Worm (Caenorhabditis elegans) whole organism, L1 larva: ENCODE data around the gene str-140.

Source experiments
- C34B4.2 ChIP-seq: sonication (generic microtip); optimal IDR thresholded peaks from 2 replicates; lab custom pipeline; 2017; ENCODE audit warnings: mild to moderate bottlenecking, missing genetic modification characterization, missing compliant biosample characterization
- ama-1 ChIP-seq: fragments of 150-350 bp; optimal IDR thresholded peaks from 2 replicates; lab custom pipeline; 2014
- dpl-1 ChIP-seq, 3 experiments: fragments of 150-350 bp in 2 of 3; sonication (generic microtip) in 1 of 3; optimal IDR thresholded peaks; 2 replicates each; lab custom pipeline; 2014 to 2017; ENCODE audit warnings: missing biosample characterization in 3 of 3, missing genetic modification characterization in 3 of 3, missing genetic modification reagents in 3 of 3
- elt-3 ChIP-seq, 6 experiments: fragments of 150-350 bp in 1 of 6; sonication (generic microtip); optimal IDR thresholded peaks; 2 replicates each; lab custom pipeline; 2017 to 2018; ENCODE audit warnings: missing biosample characterization in 6 of 6, missing genetic modification characterization in 6 of 6, inconsistent platforms in 1 of 6
- hlh-17 ChIP-seq: fragments of 200-800 bp; sonication (Bioruptor generic); optimal IDR thresholded peaks from 2 replicates; lab custom pipeline; 2018; ENCODE audit warnings: missing genetic modification characterization, mild to moderate bottlenecking, missing compliant biosample characterization, moderate library complexity, borderline replicate concordance
- jun-1 ChIP-seq: fragments of 150-350 bp; optimal IDR thresholded peaks from 2 replicates; lab custom pipeline; 2014; ENCODE audit warnings: missing biosample characterization, missing genetic modification reagents, missing genetic modification characterization
- nhr-20 ChIP-seq: sonication (generic microtip); optimal IDR thresholded peaks from 2 replicates; lab custom pipeline; 2016; ENCODE audit warnings: mild to moderate bottlenecking, missing genetic modification characterization, missing compliant biosample characterization
- nhr-237 ChIP-seq: fragments of 150-350 bp; optimal IDR thresholded peaks from 2 replicates; lab custom pipeline; 2014; ENCODE audit warnings: missing biosample characterization, missing genetic modification characterization
- nhr-77 ChIP-seq: fragments of 150-350 bp; optimal IDR thresholded peaks from 2 replicates; lab custom pipeline; 2014; ENCODE audit warnings: missing biosample characterization, missing genetic modification characterization
- snpc-4 ChIP-seq: fragments of 150-350 bp; optimal IDR thresholded peaks from 2 replicates; lab custom pipeline; 2014; ENCODE audit warnings: missing biosample characterization, missing genetic modification characterization
- tlp-1 ChIP-seq: fragments of 150-350 bp; optimal IDR thresholded peaks from 2 replicates; lab custom pipeline; 2014; ENCODE audit warnings: missing biosample characterization, missing genetic modification characterization
- zag-1 ChIP-seq: fragments of 150-350 bp; optimal IDR thresholded peaks from 2 replicates; lab custom pipeline; 2014; ENCODE audit warnings: missing biosample characterization, missing genetic modification characterization

DNA sequence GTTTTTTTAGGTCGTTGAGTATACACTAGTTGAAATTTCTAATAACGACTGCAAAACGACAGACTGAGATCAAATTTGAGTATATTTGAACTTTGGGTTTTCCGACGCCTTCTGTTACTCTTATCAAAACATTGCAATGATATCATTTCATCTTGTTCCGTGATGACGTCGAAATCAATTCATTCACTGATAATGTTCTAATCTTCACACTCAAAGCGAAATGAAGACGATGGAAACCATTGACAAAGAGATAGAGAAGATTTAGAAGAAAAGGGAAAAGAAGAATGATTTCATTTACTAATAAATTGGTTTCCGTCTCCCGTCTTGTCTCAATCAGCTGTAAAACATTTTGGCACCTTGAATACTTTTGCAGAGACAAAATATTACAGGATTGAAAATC is 5.5 kb upstream of the str-140 start:
- TF ChIP-seq nhr-237 (tag; lab: Kevin White, UChicago) (no peak), tlp-1 (tag; lab: Kevin White, UChicago) (no peak), dpl-1 (GFP tag; optimal IDR thresholded peaks at IDR 0.05; lab: Kevin White, UChicago) (no peak), ama-1 (lab: Kevin White, UChicago) (no peak), nhr-77 (tag; lab: Kevin White, UChicago) (no peak), jun-1 (tag; lab: Kevin White, UChicago) (no peak), C34B4.2 (no peak), zag-1 (tag; lab: Kevin White, UChicago) (no peak), snpc-4 (tag; lab: Kevin White, UChicago) (no peak), hlh-17 (GFP tag; lab: Kevin White, UChicago) (no peak), elt-3 (tag; optimal IDR thresholded peaks at IDR 0.05; lab: Kevin White, UChicago) (peak in 5 of 6 experiments; percentile 78 to 89 (median 86)), nhr-20 (tag; lab: Kevin White, UChicago) (peak; percentile 29)
